Fruit fly (Drosophila melanogaster) whole organism, adult: ENCODE data around the gene f.

ENCODE experiments used
- CG12768 ChIP-seq: fragments of 200-800 bp; sonication (Bioruptor generic); optimal IDR thresholded peaks from 2 replicates; lab custom pipeline; 2017; ENCODE audit warnings: missing biosample characterization, missing genetic modification characterization, mild to moderate bottlenecking, moderate library complexity, missing genetic modification reagents
- CG1620 ChIP-seq: fragments of 200-800 bp; sonication (Bioruptor generic); optimal IDR thresholded peaks from 2 replicates; lab custom pipeline; 2016; ENCODE audit warnings: missing biosample characterization, missing genetic modification characterization
- CG33017 ChIP-seq: fragments of 200-800 bp; sonication (Bioruptor generic); optimal IDR thresholded peaks from 2 replicates; lab custom pipeline; 2018; ENCODE audit warnings: missing biosample characterization, mild to moderate bottlenecking, missing genetic modification characterization, moderate library complexity
- CG5204 ChIP-seq: fragments of 200-800 bp; sonication (Bioruptor generic); optimal IDR thresholded peaks from 2 replicates; lab custom pipeline; 2016; ENCODE audit warnings: missing biosample characterization, missing genetic modification characterization
- CG7045 ChIP-seq: fragments of 200-800 bp; sonication (Bioruptor generic); optimal IDR thresholded peaks from 2 replicates; lab custom pipeline; 2017; ENCODE audit warnings: missing biosample characterization, mild to moderate bottlenecking, missing genetic modification characterization
- CG7101 ChIP-seq: fragments of 200-800 bp; sonication (Bioruptor generic); optimal IDR thresholded peaks from 2 replicates; lab custom pipeline; 2018; ENCODE audit warnings: missing biosample characterization, mild to moderate bottlenecking, missing genetic modification characterization, moderate library complexity
- Crg-1 ChIP-seq: fragments of 200-800 bp; sonication (Bioruptor generic); optimal IDR thresholded peaks from 2 replicates; lab custom pipeline; 2016; ENCODE audit warnings: missing biosample characterization, missing genetic modification characterization
- Hr96 ChIP-seq: fragments of 200-800 bp; sonication (Bioruptor generic); optimal IDR thresholded peaks from 2 replicates; lab custom pipeline; 2016; ENCODE audit warnings: missing biosample characterization, missing genetic modification characterization
- cic ChIP-seq: fragments of 200-800 bp; sonication (Bioruptor generic); optimal IDR thresholded peaks from 2 replicates; lab custom pipeline; 2017; ENCODE audit warnings: missing biosample characterization, mild to moderate bottlenecking, missing genetic modification characterization, moderate library complexity
- kay ChIP-seq: fragments of 200-800 bp; sonication (Bioruptor generic); peaks from one replicate; lab custom pipeline; 2016; ENCODE audit warnings: missing biosample characterization, missing genetic modification characterization, borderline replicate concordance
- pad ChIP-seq: fragments of 200-800 bp; sonication (Bioruptor generic); optimal IDR thresholded peaks from 3 replicates; lab custom pipeline; 2017; ENCODE audit warnings: missing biosample characterization, missing genetic modification characterization, mild to moderate bottlenecking, moderate library complexity, missing genetic modification reagents
- toe ChIP-seq: fragments of 200-800 bp; sonication (Bioruptor generic); optimal IDR thresholded peaks from 2 replicates; lab custom pipeline; 2016; ENCODE audit warnings: missing biosample characterization, missing genetic modification characterization

- no peak for TF ChIP-seq CG7101
- no peak for TF ChIP-seq pad (GFP tag; lab: Kevin White, UChicago)
- no peak for TF ChIP-seq CG33017
- TF ChIP-seq CG12768 (GFP tag; lab: Kevin White, UChicago), result no peak
- no peak for TF ChIP-seq kay (GFP tag; lab: Kevin White, UChicago)
- TF ChIP-seq CG1620 (GFP tag; lab: Kevin White, UChicago), result no peak
- no peak for TF ChIP-seq Hr96 (GFP tag; lab: Kevin White, UChicago)
- TF ChIP-seq CG7045 (GFP tag; lab: Kevin White, UChicago), result no peak
- TF ChIP-seq Crg-1 (GFP tag; lab: Kevin White, UChicago), result no peak
- no peak for TF ChIP-seq CG5204 (GFP tag; lab: Kevin White, UChicago)
- TF ChIP-seq toe (GFP tag; lab: Kevin White, UChicago), result no peak
- TF ChIP-seq cic (GFP tag; lab: Kevin White, UChicago), result no peak
Measured at dm6 chrX:17274798-17275197, 42.1 kb downstream of the f start.
